Worm (Caenorhabditis elegans): ENCODE measurements around the gene ani-1.
A peak's percentile ranks its signal among the peaks of the same experiment; 100 is the strongest.

- TF ChIP-seq ama-1 (optimal IDR thresholded peaks at IDR 0.05) = no peak
- peak in 1 of 2 experiments; percentile 5 for TF ChIP-seq ama-1 (GFP tag; optimal IDR thresholded peaks at IDR 0.05)
- no peak for TF ChIP-seq egl-44 (GFP tag; IDR thresholded peaks at IDR 0.05)
- TF ChIP-seq T07F8.4 (tag; optimal IDR thresholded peaks at IDR 0.05) = no peak
- TF ChIP-seq unc-62 (GFP tag; optimal IDR thresholded peaks at IDR 0.05) = no peak
- no peak for TF ChIP-seq ets-4 (GFP tag; optimal IDR thresholded peaks at IDR 0.05)
- no peak for TF ChIP-seq him-1 (tag; optimal IDR thresholded peaks at IDR 0.05)
- no peak for TF ChIP-seq dpl-1 (GFP tag; optimal IDR thresholded peaks at IDR 0.05)
- TF ChIP-seq attf-6 (GFP tag; IDR thresholded peaks at IDR 0.05) = no peak
- no peak for TF ChIP-seq lsy-27 (tag; optimal IDR thresholded peaks at IDR 0.05; ENCODE audit: borderline replicate concordance, insufficient read depth)
- no peak for TF ChIP-seq B0336.3 (GFP tag; IDR thresholded peaks at IDR 0.05)
- TF ChIP-seq egl-18 (GFP tag; IDR thresholded peaks at IDR 0.05) = no peak
- TF ChIP-seq ztf-6 (GFP tag; IDR thresholded peaks at IDR 0.05) = no peak
Observed at ce11 chrIII:12424663-12425062, 28.5 kb downstream of the ani-1 start.

All from whole organism, young adult.